Worm (Caenorhabditis elegans): Measurements from ENCODE around the gene B0252.1.

ce11 chrII:6889580-6889922 is 29.9 kb upstream of the B0252.1 start:
- no peak for TF ChIP-seq ceh-16 (tag; optimal IDR thresholded peaks at IDR 0.05)
- no peak for TF ChIP-seq fkh-10 (GFP tag; optimal IDR thresholded peaks at IDR 0.05)
- TF ChIP-seq elt-1 (tag; optimal IDR thresholded peaks at IDR 0.05): no peak
- TF ChIP-seq ztf-4 (tag; optimal IDR thresholded peaks at IDR 0.05): no peak
- TF ChIP-seq nhr-23 (tag; optimal IDR thresholded peaks at IDR 0.05): no peak
- TF ChIP-seq snpc-4 (tag; optimal IDR thresholded peaks at IDR 0.05): no peak
- TF ChIP-seq ama-1 (optimal IDR thresholded peaks at IDR 0.05): peak; percentile 78
- no peak for TF ChIP-seq nhr-28 (tag; optimal IDR thresholded peaks at IDR 0.05)
- no peak for TF ChIP-seq sea-2 (GFP tag; optimal IDR thresholded peaks at IDR 0.05)
- no peak for TF ChIP-seq fkh-2 (tag; optimal IDR thresholded peaks at IDR 0.05)
- TF ChIP-seq nhr-25 (tag; optimal IDR thresholded peaks at IDR 0.05): no peak
- no peak for TF ChIP-seq jun-1 (tag; optimal IDR thresholded peaks at IDR 0.05)
- TF ChIP-seq pqm-1 (tag; optimal IDR thresholded peaks at IDR 0.05): no peak
